Worm (Caenorhabditis elegans): ENCODE measurements around the gene fbxa-2.

fbxa-2 gene

ce11 chrV:16256395-16256794 lies 13.1 kb downstream of the fbxa-2 start, which contains the start of gene bgnt-1.3:
TSS of gene bgnt-1.3 (minus strand) at chrV:16256495.
- TF ChIP-seq Y55F3AM.14 (GFP tag; optimal IDR thresholded peaks at IDR 0.05) (no peak), mdl-1 (tag; optimal IDR thresholded peaks at IDR 0.05) (no peak), nhr-23 (tag; optimal IDR thresholded peaks at IDR 0.05) (no peak), C34F6.9 (tag; optimal IDR thresholded peaks at IDR 0.05) (no peak), lin-13 (GFP tag; optimal IDR thresholded peaks at IDR 0.05) (no peak), unc-39 (tag; optimal IDR thresholded peaks at IDR 0.05) (no peak), lin-11 (tag; optimal IDR thresholded peaks at IDR 0.05) (no peak), elt-3 (tag; optimal IDR thresholded peaks at IDR 0.05) (no peak), mab-5 (tag; optimal IDR thresholded peaks at IDR 0.05) (no peak), peb-1 (tag; optimal IDR thresholded peaks at IDR 0.05) (no peak), nhr-11 (tag; optimal IDR thresholded peaks at IDR 0.05) (no peak), mbf-1 (tag; optimal IDR thresholded peaks at IDR 0.05) (no peak), F13H6.1 (tag; optimal IDR thresholded peaks at IDR 0.05) (no peak)

ce11 chrV:16253687-16254086 lies 15.8 kb downstream of the fbxa-2 start, which contains the start of gene gcy-20:
TSS of gene gcy-20 (minus strand) at chrV:16253787.
- TF ChIP-seq nhr-21 (tag; optimal IDR thresholded peaks at IDR 0.05) (no peak), nhr-10 (tag; optimal IDR thresholded peaks at IDR 0.05) (no peak), elt-1 (tag; optimal IDR thresholded peaks at IDR 0.05) (no peak), sma-9 (GFP tag; optimal IDR thresholded peaks at IDR 0.05) (no peak), sma-9 (tag; optimal IDR thresholded peaks at IDR 0.05) (no peak), C34F6.9 (tag; optimal IDR thresholded peaks at IDR 0.05) (no peak), lin-39 (tag; optimal IDR thresholded peaks at IDR 0.05) (no peak), ztf-1 (GFP tag; conservative IDR thresholded peaks at IDR 0.05) (no peak), elt-3 (tag; optimal IDR thresholded peaks at IDR 0.05) (no peak), gmeb-1 (tag; optimal IDR thresholded peaks at IDR 0.05) (no peak), lin-13 (GFP tag; optimal IDR thresholded peaks at IDR 0.05) (no peak), zag-1 (tag; optimal IDR thresholded peaks at IDR 0.05) (no peak), ZK546.5 (tag; optimal IDR thresholded peaks at IDR 0.05) (no peak), nhr-237 (tag; optimal IDR thresholded peaks at IDR 0.05) (no peak), nhr-23 (tag; optimal IDR thresholded peaks at IDR 0.05) (no peak), lsy-2 (tag; optimal IDR thresholded peaks at IDR 0.05) (no peak), nhr-6 (tag; optimal IDR thresholded peaks at IDR 0.05) (no peak), alr-1 (tag; optimal IDR thresholded peaks at IDR 0.05) (no peak), nhr-77 (tag; optimal IDR thresholded peaks at IDR 0.05) (no peak), nhr-11 (tag; optimal IDR thresholded peaks at IDR 0.05) (no peak), ztf-4 (tag; optimal IDR thresholded peaks at IDR 0.05) (no peak)

ce11 chrV:16249105-16249504 lies 20.4 kb downstream of the fbxa-2 start:
- TF ChIP-seq elt-1 (tag; optimal IDR thresholded peaks at IDR 0.05), result no peak
- TF ChIP-seq gmeb-1 (tag; optimal IDR thresholded peaks at IDR 0.05), result no peak
- TF ChIP-seq lin-13 (GFP tag; optimal IDR thresholded peaks at IDR 0.05), result no peak
- TF ChIP-seq dmd-4 (tag; optimal IDR thresholded peaks at IDR 0.05), result no peak
- TF ChIP-seq fos-1 (tag; optimal IDR thresholded peaks at IDR 0.05), result no peak
- TF ChIP-seq Y55F3AM.14 (GFP tag; optimal IDR thresholded peaks at IDR 0.05), result no peak
- TF ChIP-seq ama-1 (optimal IDR thresholded peaks at IDR 0.05), result no peak
- TF ChIP-seq sem-4 (tag; optimal IDR thresholded peaks at IDR 0.05), result no peak
- TF ChIP-seq ztf-1 (GFP tag; conservative IDR thresholded peaks at IDR 0.05), result no peak
- no peak for TF ChIP-seq nhr-6 (tag; optimal IDR thresholded peaks at IDR 0.05)
- TF ChIP-seq C34F6.9 (tag; optimal IDR thresholded peaks at IDR 0.05), result no peak
- TF ChIP-seq sma-9 (GFP tag; optimal IDR thresholded peaks at IDR 0.05), result no peak
- TF ChIP-seq sma-9 (tag; optimal IDR thresholded peaks at IDR 0.05), result no peak

- TF ChIP-seq F13H6.1 (tag; optimal IDR thresholded peaks at IDR 0.05), result no peak
- TF ChIP-seq ama-1 (optimal IDR thresholded peaks at IDR 0.05), result no peak
- no peak for TF ChIP-seq nhr-25 (tag; optimal IDR thresholded peaks at IDR 0.05)
- TF ChIP-seq nhr-23 (tag; optimal IDR thresholded peaks at IDR 0.05), result no peak
- TF ChIP-seq alr-1 (tag; optimal IDR thresholded peaks at IDR 0.05), result no peak
- no peak for TF ChIP-seq blmp-1 (tag; optimal IDR thresholded peaks at IDR 0.05; ENCODE audit: insufficient read depth)
- TF ChIP-seq gmeb-1 (tag; optimal IDR thresholded peaks at IDR 0.05), result no peak
- TF ChIP-seq lin-39 (tag; optimal IDR thresholded peaks at IDR 0.05), result no peak
- no peak for TF ChIP-seq ceh-82 (tag; optimal IDR thresholded peaks at IDR 0.05)
- no peak for TF ChIP-seq aly-2 (tag; optimal IDR thresholded peaks at IDR 0.05)
- TF ChIP-seq snpc-4 (tag; optimal IDR thresholded peaks at IDR 0.05), result no peak
- TF ChIP-seq nhr-129 (tag; optimal IDR thresholded peaks at IDR 0.05), result no peak
- no peak for TF ChIP-seq unc-55 (GFP tag; optimal IDR thresholded peaks at IDR 0.05)
- TF ChIP-seq sma-9 (GFP tag; optimal IDR thresholded peaks at IDR 0.05), result no peak
- TF ChIP-seq sma-9 (tag; optimal IDR thresholded peaks at IDR 0.05), result no peak
- no peak for TF ChIP-seq egl-27 (tag; optimal IDR thresholded peaks at IDR 0.05)
- TF ChIP-seq nhr-77 (tag; optimal IDR thresholded peaks at IDR 0.05), result no peak
Measured at ce11 chrV:16246579-16246978, 22.9 kb downstream of the fbxa-2 start, which contains the start of gene srh-95. TSS of gene srh-95 (plus strand) at chrV:16246879.
